Worm (Caenorhabditis elegans) whole organism, L4 larva: ENCODE measurements around the gene rga-5.

Experiments
- madf-5 ChIP-seq, 2 experiments: fragments of 200-800 bp; sonication (Bioruptor generic); IDR thresholded peaks; 2 replicates each; pipeline ENCODE4 v1.3.6; 2022; ENCODE audit warnings: missing compliant biosample characterization in 2 of 2, missing genetic modification characterization in 2 of 2
- pqm-1 ChIP-seq: sonication (generic microtip); optimal IDR thresholded peaks from 2 replicates; lab custom pipeline; 2017; ENCODE audit warnings: missing biosample characterization, missing genetic modification characterization

rga-5 gene

DNA sequence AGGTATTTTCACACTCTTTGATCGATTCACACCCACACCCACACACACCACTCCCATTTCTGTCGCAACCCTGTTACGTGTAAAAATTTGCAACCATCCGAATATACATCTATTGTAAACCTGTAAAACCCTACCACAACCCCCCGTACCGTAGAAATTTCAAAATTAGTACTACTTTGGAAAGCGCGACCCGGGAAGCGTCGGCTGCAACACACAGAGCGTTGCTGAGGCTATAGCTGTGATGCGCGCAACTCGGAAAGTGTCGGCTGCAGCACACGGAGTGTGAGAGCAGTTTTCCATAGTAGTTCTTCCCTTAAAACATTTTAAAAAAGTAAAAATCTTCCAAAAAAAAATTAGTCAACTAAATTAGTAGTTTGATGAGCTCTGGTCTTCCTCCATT, 65.4 kb downstream of the rga-5 start (continued):
- TF ChIP-seq pqm-1 (tag; lab: Kevin White, UChicago) = no peak
- TF ChIP-seq madf-5 (GFP tag; IDR thresholded peaks at IDR 0.05; lab: Robert Waterston, UW) = no peak
